Fruit fly (Drosophila melanogaster) whole organism, wandering third instar larva: ENCODE results near the gene wge.
A peak's percentile ranks its signal among the peaks of the same experiment; 100 is the strongest.

ENCODE experiments used
- Abd-B ChIP-seq: fragments of >200 bp; optimal IDR thresholded peaks from 2 replicates; lab custom pipeline; 2017; ENCODE audit warnings: missing biosample characterization, missing genetic modification characterization
- CG32264 ChIP-seq: fragments of 200-800 bp; sonication (Bioruptor generic); optimal IDR thresholded peaks from 2 replicates; lab custom pipeline; 2016; ENCODE audit warnings: missing biosample characterization, missing genetic modification characterization
- CG9705 ChIP-seq: fragments of 200-800 bp; sonication (Bioruptor generic); optimal IDR thresholded peaks from 2 replicates; lab custom pipeline; 2018; ENCODE audit warnings: missing biosample characterization, mild to moderate bottlenecking, missing genetic modification characterization
- CrebA ChIP-seq: fragments of 200-800 bp; sonication (Bioruptor generic); optimal IDR thresholded peaks from 2 replicates; lab custom pipeline; 2016; ENCODE audit warnings: missing biosample characterization, mild to moderate bottlenecking, missing genetic modification characterization, borderline replicate concordance
- Dfd ChIP-seq: fragments of >200 bp; optimal IDR thresholded peaks from 2 replicates; lab custom pipeline; 2017; ENCODE audit warnings: missing biosample characterization, missing genetic modification characterization
- Dif ChIP-seq: fragments of 200-275, 200-300 bp; sonication (Bioruptor generic); optimal IDR thresholded peaks from 2 replicates; lab custom pipeline; 2018; ENCODE audit warnings: missing biosample characterization, missing genetic modification characterization; ENCODE audit not compliant: partially characterized antibody
- GATAd ChIP-seq: sonication (Bioruptor generic); optimal IDR thresholded peaks from 2 replicates; lab custom pipeline; 2016; ENCODE audit warnings: missing biosample characterization, missing genetic modification characterization
- HLH106 ChIP-seq: fragments of 200-800 bp; optimal IDR thresholded peaks from 3 replicates; lab custom pipeline; 2019; ENCODE audit warnings: missing biosample characterization, mild to moderate bottlenecking, missing genetic modification characterization, moderate library complexity
- Hnf4 ChIP-seq: fragments of 200-800 bp; sonication (Bioruptor generic); optimal IDR thresholded peaks from 2 replicates; lab custom pipeline; 2016; ENCODE audit warnings: missing biosample characterization, mild to moderate bottlenecking, missing genetic modification characterization
- Hr78 ChIP-seq: fragments of >200 bp; optimal IDR thresholded peaks from 2 replicates; lab custom pipeline; 2017; ENCODE audit warnings: missing biosample characterization, missing genetic modification characterization
- Hr83 ChIP-seq: fragments of 200-300 bp; sonication (Bioruptor generic); optimal IDR thresholded peaks from 2 replicates; lab custom pipeline; 2016; ENCODE audit warnings: missing biosample characterization, mild to moderate bottlenecking, missing genetic modification characterization, moderate library complexity; ENCODE audit not compliant: poor library complexity, severe bottlenecking
- Jra ChIP-seq: sonication (Bioruptor generic); optimal IDR thresholded peaks from 2 replicates; lab custom pipeline; 2016; ENCODE audit warnings: missing biosample characterization, missing genetic modification characterization
- Mio ChIP-seq: sonication (Bioruptor generic); optimal IDR thresholded peaks from 2 replicates; lab custom pipeline; 2016; ENCODE audit warnings: missing biosample characterization, missing genetic modification characterization
- Myc ChIP-seq: fragments of >200 bp; optimal IDR thresholded peaks from 2 replicates; lab custom pipeline; 2017
- N ChIP-seq: fragments of >200 bp; optimal IDR thresholded peaks from 2 replicates; lab custom pipeline; 2018; ENCODE audit warnings: missing biosample characterization, missing external identifiers, missing genetic modification characterization
- OdsH ChIP-seq: fragments of 200-800 bp; sonication (Bioruptor generic); optimal IDR thresholded peaks from 2 replicates; lab custom pipeline; 2016; ENCODE audit warnings: missing biosample characterization, mild to moderate bottlenecking, missing genetic modification characterization
- Rel ChIP-seq, 2 experiments: fragments of 200-800 bp; sonication (Bioruptor generic) in 1 of 2; optimal IDR thresholded peaks; 2 replicates in 1 of 2; 3 replicates in 1 of 2; lab custom pipeline; 2016 to 2019; ENCODE audit warnings: mild to moderate bottlenecking in 2 of 2, missing biosample characterization in 2 of 2, missing genetic modification characterization in 2 of 2, moderate library complexity in 1 of 2
- Sp1 ChIP-seq: fragments of 200-800 bp; sonication (Bioruptor generic); optimal IDR thresholded peaks from 3 replicates; lab custom pipeline; 2019; ENCODE audit warnings: missing biosample characterization, mild to moderate bottlenecking, missing genetic modification characterization, moderate library complexity
- Vsx2 ChIP-seq: fragments of 200-300, 225-300 bp; sonication (Bioruptor generic); optimal IDR thresholded peaks from 2 replicates; lab custom pipeline; 2018; ENCODE audit warnings: missing biosample characterization, missing genetic modification characterization; ENCODE audit not compliant: partially characterized antibody
- br ChIP-seq: fragments of 200-800 bp; sonication (Bioruptor generic); optimal IDR thresholded peaks from 2 replicates; lab custom pipeline; 2016; ENCODE audit warnings: missing biosample characterization, missing genetic modification characterization
- brk ChIP-seq: fragments of 200-800 bp; sonication (Bioruptor generic); optimal IDR thresholded peaks from 2 replicates; lab custom pipeline; 2016; ENCODE audit warnings: missing biosample characterization, mild to moderate bottlenecking, missing genetic modification characterization
- dl ChIP-seq, 2 experiments: fragments of 175-275, 200-275 bp in 1 of 2; fragments of 200-275 bp in 1 of 2; sonication (Bioruptor generic); optimal IDR thresholded peaks; lab custom pipeline; 2018; ENCODE audit warnings: mild to moderate bottlenecking in 2 of 2, missing biosample characterization in 2 of 2, missing genetic modification characterization in 2 of 2, moderate library complexity in 2 of 2; ENCODE audit not compliant: partially characterized antibody in 2 of 2, insufficient read depth in 1 of 2
- dmrt93B ChIP-seq: fragments of 200-800 bp; sonication (Bioruptor generic); optimal IDR thresholded peaks from 2 replicates; lab custom pipeline; 2018; ENCODE audit warnings: missing biosample characterization, mild to moderate bottlenecking, missing genetic modification characterization
- dsf ChIP-seq: sonication (Bioruptor generic); optimal IDR thresholded peaks from 2 replicates; lab custom pipeline; 2016; ENCODE audit warnings: missing biosample characterization, missing genetic modification characterization, borderline replicate concordance
- ey ChIP-seq: fragments of 200-800 bp; sonication (Bioruptor generic); optimal IDR thresholded peaks from 2 replicates; lab custom pipeline; 2016; ENCODE audit warnings: missing biosample characterization, missing genetic modification characterization
- foxo ChIP-seq, 2 experiments: fragments of 200-800 bp; sonication (Bioruptor generic); optimal IDR thresholded peaks; 2 replicates in 1 of 2; 3 replicates in 1 of 2; lab custom pipeline; 2016 to 2017; ENCODE audit warnings: missing biosample characterization in 2 of 2, missing genetic modification characterization in 2 of 2
- fru ChIP-seq: fragments of 200-800 bp; sonication (Bioruptor generic); optimal IDR thresholded peaks from 3 replicates; lab custom pipeline; 2016; ENCODE audit warnings: missing biosample characterization, mild to moderate bottlenecking, missing genetic modification characterization
- h ChIP-seq: fragments of 200-800 bp; sonication (Bioruptor generic); optimal IDR thresholded peaks from 3 replicates; lab custom pipeline; 2016; ENCODE audit warnings: missing biosample characterization, mild to moderate bottlenecking, missing genetic modification characterization
- jim ChIP-seq: fragments of 175-275, 200-325 bp; sonication (Bioruptor generic); optimal IDR thresholded peaks from 2 replicates; lab custom pipeline; 2016; ENCODE audit warnings: missing biosample characterization, mild to moderate bottlenecking, missing genetic modification characterization
- lola ChIP-seq: fragments of >200 bp; optimal IDR thresholded peaks from 2 replicates; lab custom pipeline; 2017; ENCODE audit warnings: missing biosample characterization, missing genetic modification characterization
- pan ChIP-seq: fragments of >200 bp; optimal IDR thresholded peaks from 2 replicates; lab custom pipeline; 2017
- psq ChIP-seq: fragments of 200-800 bp; sonication (Bioruptor generic); optimal IDR thresholded peaks from 3 replicates; lab custom pipeline; 2017; ENCODE audit warnings: missing biosample characterization, mild to moderate bottlenecking, missing genetic modification characterization, moderate library complexity
- rgr ChIP-seq: fragments of 200-800 bp; sonication (Bioruptor generic); optimal IDR thresholded peaks from 3 replicates; lab custom pipeline; 2016; ENCODE audit warnings: missing biosample characterization, mild to moderate bottlenecking, missing genetic modification characterization
- sage ChIP-seq: fragments of 200-800 bp; sonication (Bioruptor generic); optimal IDR thresholded peaks from 2 replicates; lab custom pipeline; 2016; ENCODE audit warnings: missing biosample characterization, mild to moderate bottlenecking, missing genetic modification characterization
- sv ChIP-seq: fragments of 200-800 bp; sonication (Bioruptor generic); optimal IDR thresholded peaks from 3 replicates; lab custom pipeline; 2016; ENCODE audit warnings: missing biosample characterization, missing genetic modification characterization
- tai ChIP-seq: sonication (Bioruptor generic); optimal IDR thresholded peaks from 2 replicates; lab custom pipeline; 2016; ENCODE audit warnings: missing biosample characterization, missing genetic modification characterization
- usp ChIP-seq: fragments of >200 bp; optimal IDR thresholded peaks from 2 replicates; lab custom pipeline; 2017; ENCODE audit warnings: missing biosample characterization, missing genetic modification characterization
- woc ChIP-seq: sonication (Bioruptor generic); optimal IDR thresholded peaks from 2 replicates; lab custom pipeline; 2016; ENCODE audit warnings: missing biosample characterization, mild to moderate bottlenecking, missing genetic modification characterization

wge gene

dm6 chr3R:22669789-22670426, 51.0 kb downstream of the wge start:
- no peak for TF ChIP-seq br (GFP tag; lab: Kevin White, UChicago)
- TF ChIP-seq Rel (GFP tag; optimal IDR thresholded peaks at IDR 0.05; lab: Kevin White, UChicago): no peak
- TF ChIP-seq Rel (tag; optimal IDR thresholded peaks at IDR 0.05; lab: Kevin White, UChicago): peak; percentile 0

- TF ChIP-seq Rel (GFP tag; optimal IDR thresholded peaks at IDR 0.05; lab: Kevin White, UChicago): no peak
- TF ChIP-seq Rel (tag; optimal IDR thresholded peaks at IDR 0.05; lab: Kevin White, UChicago): peak; percentile 70
- TF ChIP-seq Mio (GFP tag; lab: Kevin White, UChicago): no peak
Observed at dm6 chr3R:22669121-22669520, 51.8 kb downstream of the wge start.

- TF ChIP-seq foxo (GFP tag; optimal IDR thresholded peaks at IDR 0.05; lab: Kevin White, UChicago) (peak in 1 of 2 experiments; percentile 17), rgr (peak; percentile 26), h (GFP tag; lab: Kevin White, UChicago) (peak; percentile 21), CrebA (no peak), Hnf4 (GFP tag; lab: Kevin White, UChicago) (peak; percentile 2), psq (GFP tag; lab: Kevin White, UChicago) (peak; percentile 9), sv (GFP tag; lab: Kevin White, UChicago) (no peak)
- TF ChIP-seq, all 38 proteins: peak for 5
Observed at dm6 chr3R:22668622-22669021, 52.3 kb downstream of the wge start.

- TF ChIP-seq tai (GFP tag; lab: Kevin White, UChicago) (no peak), Jra (GFP tag; lab: Kevin White, UChicago) (no peak)
Observed at dm6 chr3R:22667959-22668316, 53.0 kb downstream of the wge start.

dm6 chr3R:22667284-22667958, 53.5 kb downstream of the wge start:
- TF ChIP-seq pan (lab: Kevin White, UChicago) (no peak), ey (GFP tag; lab: Kevin White, UChicago) (peak; percentile 88), GATAd (no peak), usp (GFP tag; lab: Kevin White, UChicago) (no peak), brk (GFP tag; lab: Kevin White, UChicago) (peak; percentile 51), dsf (GFP tag; lab: Kevin White, UChicago) (peak; percentile 45), Hr83 (no peak), Hnf4 (GFP tag; lab: Kevin White, UChicago) (peak; percentile 65), Jra (GFP tag; lab: Kevin White, UChicago) (peak; percentile 21), fru (GFP tag; lab: Kevin White, UChicago) (peak; percentile 79), sv (GFP tag; lab: Kevin White, UChicago) (no peak), Dfd (GFP tag; lab: Kevin White, UChicago) (peak; percentile 51), Hr78 (GFP tag; lab: Kevin White, UChicago) (no peak), Abd-B (GFP tag; lab: Kevin White, UChicago) (no peak), Rel (GFP tag; optimal IDR thresholded peaks at IDR 0.05; lab: Kevin White, UChicago) (no peak), Rel (tag; optimal IDR thresholded peaks at IDR 0.05; lab: Kevin White, UChicago) (peak; percentile 35), rgr (peak; percentile 88), woc (GFP tag; lab: Kevin White, UChicago) (peak; percentile 88), dmrt93B (GFP tag; lab: Kevin White, UChicago) (peak; percentile 89), CrebA (no peak), br (GFP tag; lab: Kevin White, UChicago) (peak; percentile 84), N (GFP tag; lab: Kevin White, UChicago) (no peak), CG9705 (peak; percentile 78), Myc (lab: Kevin White, UChicago) (no peak), h (GFP tag; lab: Kevin White, UChicago) (peak; percentile 93), dl (GFP tag; optimal IDR thresholded peaks at IDR 0.05; lab: Kevin White, UChicago; ENCODE audit: insufficient read depth in 1 of 2, partially characterized antibody in 2 of 2) (peak; percentile 10 to 43), Vsx2 (GFP tag; lab: Kevin White, UChicago) (no peak), lola (GFP tag; lab: Kevin White, UChicago) (no peak), Mio (GFP tag; lab: Kevin White, UChicago) (no peak), tai (GFP tag; lab: Kevin White, UChicago) (peak; percentile 76), foxo (GFP tag; optimal IDR thresholded peaks at IDR 0.05; lab: Kevin White, UChicago) (peak in 1 of 2 experiments; percentile 91), Sp1 (peak; percentile 92), jim (GFP tag; lab: Kevin White, UChicago) (no peak), OdsH (GFP tag; lab: Kevin White, UChicago) (peak; percentile 89), Dif (GFP tag; lab: Kevin White, UChicago) (peak; percentile 44), psq (GFP tag; lab: Kevin White, UChicago) (peak; percentile 81), CG32264 (peak; percentile 60), sage (GFP tag; lab: Kevin White, UChicago) (peak; percentile 66), HLH106 (tag; lab: Kevin White, UChicago) (peak; percentile 93)
- TF ChIP-seq, all 38 proteins: peak for 24
